Worm (Caenorhabditis elegans) whole organism, L2 larva: ENCODE data around the gene F46C5.9.
A peak's percentile ranks its signal among the peaks of the same experiment; 100 is the strongest.

Source experiments
- C34F6.9 ChIP-seq: fragments of 150-350 bp; optimal IDR thresholded peaks from 2 replicates; lab custom pipeline; 2014; ENCODE audit warnings: missing biosample characterization, missing genetic modification characterization
- F13H6.1 ChIP-seq: sonication (generic microtip); optimal IDR thresholded peaks from 2 replicates; lab custom pipeline; 2016; ENCODE audit warnings: missing genetic modification characterization, missing compliant biosample characterization
- R02D3.7 ChIP-seq: fragments of 150-350 bp; optimal IDR thresholded peaks from 2 replicates; lab custom pipeline; 2014; ENCODE audit warnings: missing biosample characterization, missing genetic modification characterization
- ZK546.5 ChIP-seq: sonication (generic microtip); optimal IDR thresholded peaks from 2 replicates; lab custom pipeline; 2017; ENCODE audit warnings: missing biosample characterization, missing genetic modification characterization
- alr-1 ChIP-seq: fragments of 150-350 bp; optimal IDR thresholded peaks from 2 replicates; lab custom pipeline; 2014; ENCODE audit warnings: missing biosample characterization, missing genetic modification characterization
- aly-2 ChIP-seq: fragments of 150-350 bp; optimal IDR thresholded peaks from 2 replicates; lab custom pipeline; 2014; ENCODE audit warnings: missing biosample characterization, missing genetic modification characterization
- ama-1 ChIP-seq: fragments of 150-350 bp; optimal IDR thresholded peaks from 2 replicates; lab custom pipeline; 2018; ENCODE audit warnings: inconsistent platforms
- blmp-1 ChIP-seq: sonication (generic microtip); optimal IDR thresholded peaks from 2 replicates; lab custom pipeline; 2017; ENCODE audit warnings: missing genetic modification characterization, mild to moderate bottlenecking, missing compliant biosample characterization, antibody characterized with exemption, moderate library complexity; ENCODE audit not compliant: insufficient read depth
- ceh-16 ChIP-seq: fragments of 150-350 bp; optimal IDR thresholded peaks from 2 replicates; lab custom pipeline; 2014; ENCODE audit warnings: missing biosample characterization, missing genetic modification characterization
- ceh-82 ChIP-seq: fragments of 150-350 bp; optimal IDR thresholded peaks from 2 replicates; lab custom pipeline; 2014; ENCODE audit warnings: missing biosample characterization, missing genetic modification characterization
- crh-2 ChIP-seq: sonication (generic microtip); optimal IDR thresholded peaks from 2 replicates; lab custom pipeline; 2017; ENCODE audit warnings: missing biosample characterization, missing genetic modification characterization
- dmd-4 ChIP-seq: sonication (generic microtip); optimal IDR thresholded peaks from 2 replicates; lab custom pipeline; 2017; ENCODE audit warnings: missing biosample characterization, missing genetic modification characterization
- egl-27 ChIP-seq: sonication (generic microtip); optimal IDR thresholded peaks from 3 replicates; lab custom pipeline; 2017; ENCODE audit warnings: missing biosample characterization, missing genetic modification reagents, missing genetic modification characterization
- elt-1 ChIP-seq: fragments of 150-350 bp; optimal IDR thresholded peaks from 2 replicates; lab custom pipeline; 2014; ENCODE audit warnings: missing biosample characterization, missing genetic modification characterization
- elt-3 ChIP-seq: sonication (generic microtip); optimal IDR thresholded peaks from 2 replicates; lab custom pipeline; 2017; ENCODE audit warnings: missing biosample characterization, missing genetic modification characterization
- fos-1 ChIP-seq: fragments of 150-350 bp; optimal IDR thresholded peaks from 2 replicates; lab custom pipeline; 2014; ENCODE audit warnings: missing biosample characterization, missing genetic modification characterization
- gmeb-1 ChIP-seq: fragments of 150-350 bp; optimal IDR thresholded peaks from 2 replicates; lab custom pipeline; 2014; ENCODE audit warnings: missing biosample characterization, missing genetic modification characterization
- lin-11 ChIP-seq: fragments of 150-350 bp; sonication (generic microtip); optimal IDR thresholded peaks from 2 replicates; lab custom pipeline; 2014; ENCODE audit warnings: missing biosample characterization, missing genetic modification characterization, inconsistent platforms, mixed read lengths
- lin-13 ChIP-seq: fragments of 150-350 bp; optimal IDR thresholded peaks from 2 replicates; lab custom pipeline; 2014; ENCODE audit warnings: missing biosample characterization, missing genetic modification reagents, missing genetic modification characterization
- lin-39 ChIP-seq: fragments of 150-350 bp; optimal IDR thresholded peaks from 2 replicates; lab custom pipeline; 2014; ENCODE audit warnings: missing biosample characterization, missing genetic modification reagents, missing genetic modification characterization
- lsy-2 ChIP-seq, 2 experiments: fragments of 150-350 bp in 1 of 2; sonication (generic microtip) in 1 of 2; optimal IDR thresholded peaks; 2 replicates each; lab custom pipeline; 2014 to 2017; ENCODE audit warnings: missing biosample characterization in 2 of 2, missing genetic modification characterization in 2 of 2
- mab-5 ChIP-seq: fragments of 150-350 bp; optimal IDR thresholded peaks from 2 replicates; lab custom pipeline; 2014; ENCODE audit warnings: missing biosample characterization, missing genetic modification characterization
- mbf-1 ChIP-seq: sonication (generic microtip); optimal IDR thresholded peaks from 2 replicates; lab custom pipeline; 2017; ENCODE audit warnings: missing biosample characterization, missing genetic modification characterization
- mdl-1 ChIP-seq, 2 experiments: fragments of 150-350 bp in 1 of 2; sonication (generic microtip) in 1 of 2; optimal IDR thresholded peaks; 2 replicates each; lab custom pipeline; 2017; ENCODE audit warnings: missing biosample characterization in 2 of 2, missing genetic modification characterization in 2 of 2
- nhr-10 ChIP-seq: sonication (generic microtip); optimal IDR thresholded peaks from 2 replicates; lab custom pipeline; 2017; ENCODE audit warnings: missing biosample characterization, missing genetic modification characterization
- nhr-12 ChIP-seq: fragments of 150-350 bp; optimal IDR thresholded peaks from 2 replicates; lab custom pipeline; 2014; ENCODE audit warnings: missing biosample characterization, missing genetic modification characterization
- nhr-129 ChIP-seq: fragments of 150-350 bp; optimal IDR thresholded peaks from 2 replicates; lab custom pipeline; 2014; ENCODE audit warnings: missing biosample characterization, missing genetic modification characterization
- nhr-21 ChIP-seq: fragments of 150-350 bp; optimal IDR thresholded peaks from 2 replicates; lab custom pipeline; 2014; ENCODE audit warnings: missing biosample characterization, missing genetic modification characterization
- nhr-237 ChIP-seq: fragments of 150-350 bp; optimal IDR thresholded peaks from 2 replicates; lab custom pipeline; 2014; ENCODE audit warnings: missing biosample characterization, missing genetic modification characterization
- nhr-25 ChIP-seq: fragments of 150-350 bp; sonication (generic microtip); optimal IDR thresholded peaks from 3 replicates; lab custom pipeline; 2014; ENCODE audit warnings: missing biosample characterization, missing genetic modification characterization
- nhr-6 ChIP-seq: fragments of 150-350 bp; optimal IDR thresholded peaks from 2 replicates; lab custom pipeline; 2014; ENCODE audit warnings: missing biosample characterization, missing genetic modification characterization
- nhr-77 ChIP-seq: fragments of 150-350 bp; optimal IDR thresholded peaks from 2 replicates; lab custom pipeline; 2014; ENCODE audit warnings: missing biosample characterization, missing genetic modification characterization
- sem-4 ChIP-seq: fragments of 150-350 bp; optimal IDR thresholded peaks from 2 replicates; lab custom pipeline; 2014; ENCODE audit warnings: missing biosample characterization, missing genetic modification reagents, missing genetic modification characterization
- skn-1 ChIP-seq: sonication (generic microtip); optimal IDR thresholded peaks from 2 replicates; lab custom pipeline; 2017; ENCODE audit warnings: missing biosample characterization, missing genetic modification characterization
- sma-3 ChIP-seq: sonication (generic microtip); optimal IDR thresholded peaks from 2 replicates; lab custom pipeline; 2016; ENCODE audit warnings: missing genetic modification reagents, missing genetic modification characterization, missing compliant biosample characterization
- snpc-4 ChIP-seq: fragments of 150-350 bp; optimal IDR thresholded peaks from 2 replicates; lab custom pipeline; 2014; ENCODE audit warnings: missing biosample characterization, missing genetic modification characterization
- unc-39 ChIP-seq: fragments of 150-350 bp; optimal IDR thresholded peaks from 2 replicates; lab custom pipeline; 2014; ENCODE audit warnings: missing biosample characterization, missing genetic modification characterization
- unc-55 ChIP-seq: fragments of 150-350 bp; sonication (generic microtip); optimal IDR thresholded peaks from 3 replicates; lab custom pipeline; 2014; ENCODE audit warnings: missing biosample characterization, missing genetic modification reagents, missing genetic modification characterization
- unc-62 ChIP-seq: fragments of 150-350 bp; optimal IDR thresholded peaks from 2 replicates; lab custom pipeline; 2014; ENCODE audit warnings: missing biosample characterization, missing genetic modification reagents, missing genetic modification characterization
- zag-1 ChIP-seq: fragments of 150-350 bp; optimal IDR thresholded peaks from 2 replicates; lab custom pipeline; 2014; ENCODE audit warnings: missing biosample characterization, missing genetic modification characterization
- ztf-1 ChIP-seq: fragments of 200-800 bp; sonication (Bioruptor generic); conservative IDR thresholded peaks from 2 replicates; pipeline ENCODE4 v1.3.6; 2022; ENCODE audit warnings: missing genetic modification characterization, missing compliant biosample characterization
- ztf-11 ChIP-seq: sonication (generic microtip); optimal IDR thresholded peaks from 2 replicates; lab custom pipeline; 2017; ENCODE audit warnings: missing biosample characterization, missing genetic modification characterization
- ztf-4 ChIP-seq: fragments of 150-350 bp; optimal IDR thresholded peaks from 2 replicates; lab custom pipeline; 2014; ENCODE audit warnings: missing biosample characterization, missing genetic modification characterization

Gene F46C5.9

ce11 chrII:8783451-8783967 lies 27.0 kb downstream of the F46C5.9 start, which contains the start of gene sgn-1:
sgn-1 (minus strand) TSS chrII:8783670.
- TF ChIP-seq skn-1 (tag; lab: Kevin White, UChicago) (no peak), nhr-129 (tag; lab: Kevin White, UChicago) (peak; percentile 23), nhr-21 (tag; lab: Kevin White, UChicago) (no peak)

- TF ChIP-seq nhr-12 (tag; lab: Kevin White, UChicago) (no peak), sem-4 (no peak)
- TF ChIP-seq, all 48 proteins: peak for 0
These were observed 34.0 kb downstream of the F46C5.9 start for ce11 chrII:8776504-8776903.

- TF ChIP-seq nhr-12 (tag; lab: Kevin White, UChicago) (no peak), elt-3 (tag; lab: Kevin White, UChicago) (no peak), ztf-11 (tag; lab: Kevin White, UChicago) (no peak), ztf-1 (GFP tag; lab: Robert Waterston, UW) (no peak), ztf-4 (tag; lab: Kevin White, UChicago) (no peak), ZK546.5 (no peak), unc-62 (no peak), ceh-82 (no peak), mab-5 (tag; lab: Kevin White, UChicago) (no peak)
These were observed 39.9 kb downstream of the F46C5.9 start, which contains the start of gene let-19 for ce11 chrII:8770675-8771074. let-19 (plus strand) TSS chrII:8770975.

ce11 chrII:8769375-8769774 lies 41.2 kb downstream of the F46C5.9 start:
- TF ChIP-seq unc-55 (GFP tag; lab: Kevin White, UChicago) (peak; percentile 39), ama-1 (lab: Kevin White, UChicago) (no peak), nhr-237 (tag; lab: Kevin White, UChicago) (no peak), lin-39 (tag; lab: Kevin White, UChicago) (no peak), F13H6.1 (tag; lab: Kevin White, UChicago) (peak; percentile 21), nhr-10 (tag; lab: Kevin White, UChicago) (no peak), snpc-4 (tag; lab: Kevin White, UChicago) (no peak), crh-2 (tag; lab: Kevin White, UChicago) (peak; percentile 12), nhr-21 (tag; lab: Kevin White, UChicago) (no peak), lin-11 (tag; lab: Kevin White, UChicago) (no peak), elt-1 (tag; lab: Kevin White, UChicago) (no peak), mab-5 (tag; lab: Kevin White, UChicago) (no peak), nhr-6 (tag; lab: Kevin White, UChicago) (no peak), nhr-25 (tag; lab: Kevin White, UChicago) (no peak), mbf-1 (tag; lab: Kevin White, UChicago) (no peak), C34F6.9 (no peak), mdl-1 (tag; optimal IDR thresholded peaks at IDR 0.05; lab: Kevin White, UChicago) (no peak), blmp-1 (no peak), ZK546.5 (no peak), ceh-16 (tag; lab: Kevin White, UChicago) (no peak), dmd-4 (no peak), nhr-129 (tag; lab: Kevin White, UChicago) (peak; percentile 5), lsy-2 (tag; optimal IDR thresholded peaks at IDR 0.05; lab: Kevin White, UChicago) (peak in 1 of 2 experiments; percentile 30), egl-27 (tag; lab: Kevin White, UChicago) (peak; percentile 20), aly-2 (tag; lab: Kevin White, UChicago) (no peak), alr-1 (no peak), unc-62 (no peak), lin-13 (GFP tag; lab: Kevin White, UChicago) (no peak), ztf-4 (tag; lab: Kevin White, UChicago) (no peak), ztf-11 (tag; lab: Kevin White, UChicago) (no peak), unc-39 (no peak), R02D3.7 (tag; lab: Kevin White, UChicago) (no peak), sma-3 (GFP tag; lab: Kevin White, UChicago) (no peak), zag-1 (tag; lab: Kevin White, UChicago) (no peak), nhr-12 (tag; lab: Kevin White, UChicago) (no peak), nhr-77 (tag; lab: Kevin White, UChicago) (no peak), sem-4 (no peak), elt-3 (tag; lab: Kevin White, UChicago) (no peak), gmeb-1 (tag; lab: Kevin White, UChicago) (peak; percentile 13), fos-1 (tag; lab: Kevin White, UChicago) (peak; percentile 30)
